Worm (Caenorhabditis elegans) whole organism, late embryonic: Measurements from ENCODE around the gene cpt-1.
"Not testable (repeated sequence)": the region's sequence is repeated elsewhere in the genome, so short reads cannot be mapped to it uniquely, and the experiment has no call there.

Source experiments
- C08G9.2 ChIP-seq: sonication (generic microtip); optimal IDR thresholded peaks from 2 replicates; lab custom pipeline; 2016; ENCODE audit warnings: mild to moderate bottlenecking, missing genetic modification characterization, moderate library complexity, missing compliant biosample characterization
- K09A11.1 ChIP-seq: sonication (generic microtip); optimal IDR thresholded peaks from 2 replicates; lab custom pipeline; 2017; ENCODE audit warnings: antibody characterized with exemption, mild to moderate bottlenecking, missing genetic modification characterization, missing compliant biosample characterization; ENCODE audit not compliant: insufficient read depth
- Y22D7AL.16 ChIP-seq: sonication (generic microtip); optimal IDR thresholded peaks from 2 replicates; lab custom pipeline; 2016; ENCODE audit warnings: missing genetic modification characterization, missing compliant biosample characterization
- ahr-1 ChIP-seq: sonication (generic microtip); optimal IDR thresholded peaks from 2 replicates; lab custom pipeline; 2016; ENCODE audit warnings: missing genetic modification characterization, missing compliant biosample characterization
- ama-1 ChIP-seq: fragments of 150-350 bp; optimal IDR thresholded peaks from 2 replicates; lab custom pipeline; 2014
- ceh-18 ChIP-seq: sonication (generic microtip); optimal IDR thresholded peaks from 2 replicates; lab custom pipeline; 2016; ENCODE audit warnings: missing genetic modification characterization, missing compliant biosample characterization
- ceh-19 ChIP-seq: fragments of 200-800 bp; sonication (Bioruptor generic); optimal IDR thresholded peaks from 2 replicates; lab custom pipeline; 2018; ENCODE audit warnings: mild to moderate bottlenecking, missing genetic modification characterization, missing compliant biosample characterization
- ceh-24 ChIP-seq: sonication (generic microtip); optimal IDR thresholded peaks from 2 replicates; lab custom pipeline; 2016; ENCODE audit warnings: mild to moderate bottlenecking, missing genetic modification characterization, missing compliant biosample characterization
- ceh-31 ChIP-seq: sonication (generic microtip); optimal IDR thresholded peaks from 2 replicates; lab custom pipeline; 2016; ENCODE audit warnings: missing genetic modification characterization, missing compliant biosample characterization
- ceh-34 ChIP-seq: sonication (generic microtip); optimal IDR thresholded peaks from 2 replicates; lab custom pipeline; 2016; ENCODE audit warnings: mild to moderate bottlenecking, missing genetic modification characterization, missing compliant biosample characterization
- ceh-45 ChIP-seq: fragments of 200-800 bp; sonication (Bioruptor generic); IDR thresholded peaks from 2 replicates; pipeline ENCODE4 v1.3.6; 2022; ENCODE audit warnings: missing genetic modification reagents, missing genetic modification characterization, missing compliant biosample characterization
- ceh-9 ChIP-seq: sonication (generic microtip); optimal IDR thresholded peaks from 2 replicates; lab custom pipeline; 2016; ENCODE audit warnings: mild to moderate bottlenecking, missing genetic modification characterization, inconsistent platforms, missing compliant biosample characterization
- dmd-4 ChIP-seq: sonication (generic microtip); optimal IDR thresholded peaks from 2 replicates; lab custom pipeline; 2016; ENCODE audit warnings: borderline replicate concordance, missing genetic modification characterization, missing compliant biosample characterization
- dve-1 ChIP-seq: sonication (generic microtip); optimal IDR thresholded peaks from 2 replicates; lab custom pipeline; 2017; ENCODE audit warnings: antibody characterized with exemption, mild to moderate bottlenecking, missing genetic modification characterization, missing compliant biosample characterization
- elt-2 ChIP-seq: sonication (generic microtip); optimal IDR thresholded peaks from 2 replicates; lab custom pipeline; 2016; ENCODE audit warnings: missing genetic modification reagents, missing genetic modification characterization, missing compliant biosample characterization
- elt-4 ChIP-seq: sonication (generic microtip); optimal IDR thresholded peaks from 2 replicates; lab custom pipeline; 2016; ENCODE audit warnings: missing genetic modification characterization, missing compliant biosample characterization
- ets-4 ChIP-seq: sonication (generic microtip); optimal IDR thresholded peaks from 2 replicates; lab custom pipeline; 2016; ENCODE audit warnings: missing genetic modification characterization, missing compliant biosample characterization
- fkh-10 ChIP-seq: fragments of 150-350 bp; optimal IDR thresholded peaks from 2 replicates; lab custom pipeline; 2014; ENCODE audit warnings: missing biosample characterization, missing genetic modification reagents, missing genetic modification characterization
- hlh-6 ChIP-seq: sonication (generic microtip); optimal IDR thresholded peaks from 2 replicates; lab custom pipeline; 2016; ENCODE audit warnings: missing genotype, missing genetic modification characterization, missing compliant biosample characterization
- hlh-8 ChIP-seq: sonication (generic microtip); optimal IDR thresholded peaks from 2 replicates; lab custom pipeline; 2016; ENCODE audit warnings: missing genotype, missing genetic modification characterization, missing compliant biosample characterization
- lin-11 ChIP-seq: fragments of 200-800 bp; sonication (Bioruptor generic); optimal IDR thresholded peaks from 2 replicates; lab custom pipeline; 2018; ENCODE audit warnings: mild to moderate bottlenecking, missing genetic modification characterization, missing compliant biosample characterization
- pat-9 ChIP-seq: fragments of 200-800 bp; sonication (Bioruptor generic); optimal IDR thresholded peaks from 2 replicates; lab custom pipeline; 2018; ENCODE audit warnings: mild to moderate bottlenecking, missing genetic modification characterization, moderate library complexity, missing compliant biosample characterization
- pha-2 ChIP-seq: sonication (generic microtip); optimal IDR thresholded peaks from 2 replicates; lab custom pipeline; 2017; ENCODE audit warnings: mild to moderate bottlenecking, missing genetic modification characterization, missing compliant biosample characterization
- rnt-1 ChIP-seq: sonication (generic microtip); optimal IDR thresholded peaks from 2 replicates; lab custom pipeline; 2016; ENCODE audit warnings: missing genetic modification characterization, missing compliant biosample characterization
- sdc-2 ChIP-seq: sonication (generic microtip); optimal IDR thresholded peaks from 2 replicates; lab custom pipeline; 2016; ENCODE audit warnings: missing genotype, missing genetic modification characterization, missing compliant biosample characterization
- sox-4 ChIP-seq: sonication (generic microtip); optimal IDR thresholded peaks from 2 replicates; lab custom pipeline; 2017; ENCODE audit warnings: mild to moderate bottlenecking, missing genetic modification characterization, inconsistent platforms, missing compliant biosample characterization
- tbx-2 ChIP-seq: sonication (generic microtip); optimal IDR thresholded peaks from 2 replicates; lab custom pipeline; 2016; ENCODE audit warnings: missing genetic modification characterization, missing compliant biosample characterization
- tbx-7 ChIP-seq: sonication (generic microtip); optimal IDR thresholded peaks from 2 replicates; lab custom pipeline; 2016; ENCODE audit warnings: missing genotype, missing genetic modification characterization, missing compliant biosample characterization
- ttx-3 ChIP-seq: sonication (generic microtip); optimal IDR thresholded peaks from 2 replicates; lab custom pipeline; 2016; ENCODE audit warnings: missing genetic modification reagents, missing genetic modification characterization, missing compliant biosample characterization
- unc-3 ChIP-seq, 2 experiments: fragments of 200-800 bp in 1 of 2; sonication (Bioruptor generic) in 1 of 2; sonication (generic microtip) in 1 of 2; conservative IDR thresholded peaks in 1 of 2; optimal IDR thresholded peaks in 1 of 2; 2 replicates each; pipeline versions ENCODE4 v1.3.6 to Lab custom; 2016 to 2022; ENCODE audit warnings: missing compliant biosample characterization in 2 of 2, missing genetic modification characterization in 2 of 2, missing genetic modification reagents in 1 of 2
- unc-86 ChIP-seq: sonication (generic microtip); optimal IDR thresholded peaks from 2 replicates; lab custom pipeline; 2016; ENCODE audit warnings: missing genetic modification characterization, missing compliant biosample characterization

The cpt-1 gene

DNA sequence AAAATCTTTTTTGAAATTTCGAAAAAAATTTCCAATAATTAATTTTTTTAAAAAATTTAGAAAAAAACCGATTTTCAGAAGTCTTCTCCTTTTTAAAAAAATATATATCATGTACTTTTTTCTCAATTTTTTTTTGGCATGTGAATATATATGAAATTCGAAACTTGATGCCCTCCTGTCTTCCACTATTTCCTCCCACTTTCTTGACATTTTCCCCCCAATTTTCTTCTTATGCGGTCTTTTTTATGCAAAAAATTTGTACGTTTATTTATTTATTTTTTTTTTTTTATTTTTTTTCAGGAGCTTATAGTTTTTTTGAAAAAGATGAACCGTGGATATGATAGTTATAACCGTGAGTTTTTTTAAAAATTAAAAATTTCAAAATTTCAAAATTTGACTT is 35.8 kb downstream of the cpt-1 start, which contains the start of gene cnp-2:
TSS of gene cnp-2 (plus strand) at position 301 of the 400 bp plus-strand sequence.
- TF ChIP-seq rnt-1: no peak
- TF ChIP-seq dmd-4 (tag; lab: Kevin White, UChicago): no peak
- TF ChIP-seq ahr-1 (tag; lab: Kevin White, UChicago): no peak
- no peak for TF ChIP-seq ceh-9
- TF ChIP-seq ttx-3 (tag; lab: Kevin White, UChicago): no peak
- TF ChIP-seq ama-1 (lab: Kevin White, UChicago): no peak
- no peak for TF ChIP-seq ceh-34 (tag; lab: Kevin White, UChicago)
- no peak for TF ChIP-seq ceh-18
- TF ChIP-seq fkh-10 (GFP tag; lab: Kevin White, UChicago): no peak
- TF ChIP-seq ceh-19 (GFP tag; lab: Kevin White, UChicago): no peak

DNA sequence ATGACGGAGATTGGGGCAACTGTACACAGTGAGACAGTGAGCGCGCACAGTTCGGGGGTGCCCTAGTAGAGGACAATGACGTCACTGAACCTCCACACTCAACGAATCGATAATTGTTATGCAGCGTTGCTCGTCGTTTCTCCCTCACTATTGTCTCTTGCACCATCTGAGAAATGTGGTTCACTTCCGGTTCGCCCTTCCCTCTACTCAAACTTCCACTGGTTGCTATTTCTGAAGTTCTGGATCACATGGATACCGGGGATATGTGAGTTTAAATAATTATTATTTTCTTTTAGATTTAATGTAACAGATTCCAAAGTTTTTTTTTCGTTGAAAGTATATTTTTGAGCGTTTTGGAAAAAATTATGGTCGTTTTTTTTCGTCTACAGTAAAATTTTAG is 40.1 kb downstream of the cpt-1 start, which contains the start of the genes Y46G5A.7 and Y46G5A.8:
TSS of gene Y46G5A.7 (minus strand) at position 153 of the 400 bp plus-strand sequence.
TSS of gene Y46G5A.8 (plus strand) at position 159 of the 400 bp plus-strand sequence.
- no peak for TF ChIP-seq dve-1 (tag; lab: Kevin White, UChicago)
- no peak for TF ChIP-seq tbx-2 (tag; lab: Kevin White, UChicago)
- no peak for TF ChIP-seq sox-4 (tag; lab: Kevin White, UChicago)
- TF ChIP-seq tbx-7 (tag; lab: Kevin White, UChicago): no peak
- TF ChIP-seq ttx-3 (tag; lab: Kevin White, UChicago): no peak
- TF ChIP-seq ets-4: no peak
- TF ChIP-seq ceh-24: no peak
- no peak for TF ChIP-seq lin-11 (tag; lab: Kevin White, UChicago)
- TF ChIP-seq sdc-2: no peak
- no peak for TF ChIP-seq ama-1 (lab: Kevin White, UChicago)
- TF ChIP-seq ceh-9: no peak
- TF ChIP-seq pha-2 (tag; lab: Kevin White, UChicago): no peak
- no peak for TF ChIP-seq elt-4 (tag; lab: Kevin White, UChicago)
- no peak for TF ChIP-seq dmd-4 (tag; lab: Kevin White, UChicago)
- no peak for TF ChIP-seq ceh-45 (GFP tag; lab: Robert Waterston, UW)

DNA sequence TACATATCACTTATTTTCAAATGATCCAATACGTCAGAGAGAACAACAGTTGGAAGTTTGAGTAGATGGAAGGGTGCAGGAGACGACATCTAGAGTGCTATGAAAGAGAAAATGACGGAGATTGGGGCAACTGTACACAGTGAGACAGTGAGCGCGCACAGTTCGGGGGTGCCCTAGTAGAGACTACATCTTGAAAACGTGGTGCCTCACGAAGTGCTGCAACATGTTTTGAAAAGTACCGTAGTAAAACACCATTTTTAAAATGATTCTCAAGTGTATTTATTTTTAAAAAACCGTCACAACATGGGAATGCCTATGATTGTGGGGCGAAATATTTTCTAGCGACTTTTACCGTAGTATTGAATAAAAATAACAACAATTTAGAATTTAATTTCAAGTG is 42.5 kb downstream of the cpt-1 start, which contains the start of gene Y46G5A.39:
TSS of gene Y46G5A.39 (minus strand) at position 101 of the 400 bp plus-strand sequence.
- not testable (repeated sequence) for TF ChIP-seq Y22D7AL.16; pat-9; ceh-31 (tag; lab: Kevin White, UChicago)

DNA sequence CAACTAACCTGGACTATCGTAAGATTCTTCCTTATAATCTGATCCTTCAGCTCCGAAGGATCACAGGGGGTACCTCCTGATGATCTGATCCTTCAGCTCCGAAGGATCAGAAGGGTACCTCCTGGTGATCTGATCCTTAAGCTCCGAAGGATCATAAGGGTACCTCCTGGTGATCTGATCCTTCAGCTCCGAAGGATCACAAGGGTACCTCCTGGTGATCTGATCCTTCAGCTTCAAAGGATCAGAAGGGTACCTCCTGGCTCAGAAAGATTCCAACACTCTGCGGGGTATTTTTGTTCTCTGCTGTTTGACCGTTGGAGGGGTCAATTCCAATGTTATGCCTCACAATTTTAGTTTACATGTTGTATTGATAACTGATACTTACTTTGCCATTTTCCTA is 46.5 kb downstream of the cpt-1 start:
- TF ChIP-seq unc-3 (GFP tag; conservative IDR thresholded peaks at IDR 0.05; lab: Robert Waterston, UW): 0 out of 2 replicates have a peak, but pooled peaks have one; percentile 4
- not testable (repeated sequence) for TF ChIP-seq unc-3 (tag; optimal IDR thresholded peaks at IDR 0.05; lab: Kevin White, UChicago)

DNA sequence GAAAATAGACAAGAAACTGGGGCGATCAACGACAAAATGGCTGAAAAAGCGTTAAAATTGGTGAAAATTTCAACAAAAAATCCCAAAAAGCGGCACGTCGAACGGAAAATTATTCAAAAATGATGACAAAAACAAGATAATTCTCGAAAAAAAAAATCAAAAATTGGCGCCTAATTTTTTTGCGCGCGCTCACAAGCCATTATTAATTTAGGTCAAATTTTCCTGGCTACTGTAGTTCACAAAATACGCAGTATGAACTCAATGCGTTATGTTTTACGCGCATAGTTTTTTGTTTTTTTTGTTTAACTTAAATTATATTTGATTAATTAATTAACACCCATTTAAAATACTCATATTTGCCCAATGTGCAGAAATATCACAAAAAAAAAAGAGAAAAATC is 56.9 kb downstream of the cpt-1 start:
- TF ChIP-seq hlh-6 (tag; lab: Kevin White, UChicago): no peak
- no peak for TF ChIP-seq ceh-31 (tag; lab: Kevin White, UChicago)
- TF ChIP-seq rnt-1: no peak
- TF ChIP-seq hlh-8 (tag; lab: Kevin White, UChicago): no peak
- no peak for TF ChIP-seq K09A11.1
- no peak for TF ChIP-seq tbx-2 (tag; lab: Kevin White, UChicago)
- no peak for TF ChIP-seq unc-86 (tag; lab: Kevin White, UChicago)
- TF ChIP-seq elt-2 (tag; lab: Kevin White, UChicago): no peak
- TF ChIP-seq ceh-24: no peak
- no peak for TF ChIP-seq C08G9.2 (tag; lab: Kevin White, UChicago)
